Worm (Caenorhabditis elegans): ENCODE data around the gene Y39E4B.10.

Gene Y39E4B.10

DNA sequence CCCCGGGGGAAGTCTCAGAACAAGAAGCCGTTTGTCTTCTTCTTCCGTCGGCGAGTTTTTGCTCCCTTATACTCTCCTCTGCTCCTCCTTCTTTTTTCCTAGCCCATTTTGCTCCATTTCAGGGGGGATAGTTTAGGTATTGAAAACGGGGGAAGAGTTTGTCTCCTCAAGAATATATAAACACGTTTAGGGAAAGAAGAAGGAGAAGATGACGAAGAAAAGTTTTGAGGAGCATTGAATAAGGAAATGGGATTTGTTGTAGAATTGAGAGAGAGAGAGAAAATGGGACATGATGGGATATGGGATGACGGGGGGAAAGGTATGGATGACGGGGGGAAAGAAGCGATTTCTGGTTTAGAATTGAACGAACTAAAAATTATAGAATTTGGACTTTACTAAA lies 29.2 kb downstream of the Y39E4B.10 start:
- TF ChIP-seq hmbx-1 (tag; optimal IDR thresholded peaks at IDR 0.05) (no peak), F13C5.2 (tag; optimal IDR thresholded peaks at IDR 0.05) (no peak), scrt-1 (GFP tag; IDR thresholded peaks at IDR 0.05) (no peak), tra-4 (tag; optimal IDR thresholded peaks at IDR 0.05) (no peak), B0310.2 (tag; optimal IDR thresholded peaks at IDR 0.05) (no peak), sea-1 (GFP tag; conservative IDR thresholded peaks at IDR 0.05) (no peak), ets-7 (tag; optimal IDR thresholded peaks at IDR 0.05) (no peak), ceh-36 (tag; optimal IDR thresholded peaks at IDR 0.05) (no peak), hnd-1 (tag; optimal IDR thresholded peaks at IDR 0.05) (no peak), aly-1 (tag; optimal IDR thresholded peaks at IDR 0.05) (no peak)

- TF ChIP-seq tra-4 (tag; optimal IDR thresholded peaks at IDR 0.05) (no peak), sea-1 (GFP tag; conservative IDR thresholded peaks at IDR 0.05) (no peak), hmbx-1 (tag; optimal IDR thresholded peaks at IDR 0.05) (no peak), hmg-4 (GFP tag; optimal IDR thresholded peaks at IDR 0.05) (no peak), hnd-1 (tag; optimal IDR thresholded peaks at IDR 0.05) (no peak), tbx-37 (GFP tag; conservative IDR thresholded peaks at IDR 0.05) (no peak), pes-1 (GFP tag; IDR thresholded peaks at IDR 0.05) (no peak), tbx-11 (GFP tag; IDR thresholded peaks at IDR 0.05) (no peak), scrt-1 (GFP tag; IDR thresholded peaks at IDR 0.05) (no peak), aly-1 (tag; optimal IDR thresholded peaks at IDR 0.05) (no peak), F13C5.2 (tag; optimal IDR thresholded peaks at IDR 0.05) (no peak), flt-1 (GFP tag; IDR thresholded peaks at IDR 0.05) (no peak)
These were observed 33.1 kb downstream of the Y39E4B.10 start, which contains the start of gene zig-8 for ce11 chrIII:13119520-13119919. Gene zig-8 (plus strand): TSS chrIII:13119820.

DNA sequence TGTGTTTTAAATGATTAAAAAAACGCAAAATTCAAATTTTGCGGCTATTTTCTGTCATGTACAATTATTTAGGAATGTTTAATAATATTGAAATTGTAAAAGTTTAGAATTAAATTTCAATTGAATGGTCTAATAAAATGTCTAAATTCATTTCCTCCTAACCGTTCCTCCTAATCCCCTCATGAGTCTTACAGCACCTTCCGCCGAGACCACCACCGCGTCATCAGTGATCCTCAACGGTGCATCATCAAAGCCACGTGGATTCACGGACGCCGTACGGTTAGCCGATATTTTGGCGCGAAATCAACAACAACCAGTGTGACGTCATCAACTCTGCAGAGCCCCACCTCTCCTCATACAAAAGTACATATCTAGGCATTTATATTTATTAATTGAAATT lies 34.2 kb downstream of the Y39E4B.10 start:
- TF ChIP-seq pes-1 (GFP tag; IDR thresholded peaks at IDR 0.05), result no peak
- no peak for TF ChIP-seq hmbx-1 (tag; optimal IDR thresholded peaks at IDR 0.05)
- no peak for TF ChIP-seq flt-1 (GFP tag; IDR thresholded peaks at IDR 0.05)
- TF ChIP-seq ama-1 (optimal IDR thresholded peaks at IDR 0.05), result no peak
- no peak for TF ChIP-seq hmg-4 (GFP tag; optimal IDR thresholded peaks at IDR 0.05)
- no peak for TF ChIP-seq aly-1 (tag; optimal IDR thresholded peaks at IDR 0.05)
- TF ChIP-seq tbx-37 (GFP tag; conservative IDR thresholded peaks at IDR 0.05), result no peak
- no peak for TF ChIP-seq ets-7 (tag; optimal IDR thresholded peaks at IDR 0.05)

DNA sequence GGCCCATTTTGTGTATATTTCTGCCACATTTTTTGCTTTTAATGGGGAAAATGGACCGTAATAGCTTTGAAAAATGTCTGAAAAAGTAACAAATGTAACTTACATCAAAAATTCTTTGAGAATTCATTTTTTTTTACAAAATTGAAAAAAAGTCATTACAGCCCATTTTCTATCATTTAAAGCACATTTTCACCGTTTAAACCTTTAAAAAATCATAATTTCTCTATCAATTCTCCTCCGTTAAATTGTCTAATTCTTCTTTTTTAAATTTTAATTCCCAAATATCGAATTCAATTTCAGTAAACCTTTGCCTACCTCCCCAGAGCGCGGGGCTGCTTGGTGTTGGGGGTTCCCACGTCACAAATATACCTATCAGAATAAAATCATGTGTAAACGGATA lies 45.4 kb downstream of the Y39E4B.10 start, which contains the start of gene dhhc-8:
Gene dhhc-8 (plus strand): TSS at position 301 of the 400 bp plus-strand sequence.
- TF ChIP-seq pes-1 (GFP tag; IDR thresholded peaks at IDR 0.05) (no peak), flt-1 (GFP tag; IDR thresholded peaks at IDR 0.05) (no peak), hmbx-1 (tag; optimal IDR thresholded peaks at IDR 0.05) (no peak), hmg-4 (GFP tag; optimal IDR thresholded peaks at IDR 0.05) (no peak), aly-1 (tag; optimal IDR thresholded peaks at IDR 0.05) (no peak), hnd-1 (tag; optimal IDR thresholded peaks at IDR 0.05) (no peak), sea-1 (GFP tag; conservative IDR thresholded peaks at IDR 0.05) (no peak), tbx-11 (GFP tag; IDR thresholded peaks at IDR 0.05) (no peak), tbx-37 (GFP tag; conservative IDR thresholded peaks at IDR 0.05) (no peak), F13C5.2 (tag; optimal IDR thresholded peaks at IDR 0.05) (no peak), ets-7 (tag; optimal IDR thresholded peaks at IDR 0.05) (no peak), scrt-1 (GFP tag; IDR thresholded peaks at IDR 0.05) (no peak), ama-1 (optimal IDR thresholded peaks at IDR 0.05) (no peak), ceh-36 (tag; optimal IDR thresholded peaks at IDR 0.05) (no peak), B0310.2 (tag; optimal IDR thresholded peaks at IDR 0.05) (no peak), ceh-13 (GFP tag; optimal IDR thresholded peaks at IDR 0.05) (no peak), tra-4 (tag; optimal IDR thresholded peaks at IDR 0.05) (no peak)

ce11 chrIII:13105911-13106310 lies 46.7 kb downstream of the Y39E4B.10 start:
- TF ChIP-seq ets-7 (tag; optimal IDR thresholded peaks at IDR 0.05) (no peak), tbx-37 (GFP tag; conservative IDR thresholded peaks at IDR 0.05) (no peak), flt-1 (GFP tag; IDR thresholded peaks at IDR 0.05) (no peak), hmg-4 (GFP tag; optimal IDR thresholded peaks at IDR 0.05) (no peak), hmbx-1 (tag; optimal IDR thresholded peaks at IDR 0.05) (no peak), ama-1 (optimal IDR thresholded peaks at IDR 0.05) (no peak), ceh-13 (GFP tag; optimal IDR thresholded peaks at IDR 0.05) (no peak), hnd-1 (tag; optimal IDR thresholded peaks at IDR 0.05) (no peak), aly-1 (tag; optimal IDR thresholded peaks at IDR 0.05) (no peak), tra-4 (tag; optimal IDR thresholded peaks at IDR 0.05) (no peak), ceh-36 (tag; optimal IDR thresholded peaks at IDR 0.05) (no peak), B0310.2 (tag; optimal IDR thresholded peaks at IDR 0.05) (no peak)

DNA sequence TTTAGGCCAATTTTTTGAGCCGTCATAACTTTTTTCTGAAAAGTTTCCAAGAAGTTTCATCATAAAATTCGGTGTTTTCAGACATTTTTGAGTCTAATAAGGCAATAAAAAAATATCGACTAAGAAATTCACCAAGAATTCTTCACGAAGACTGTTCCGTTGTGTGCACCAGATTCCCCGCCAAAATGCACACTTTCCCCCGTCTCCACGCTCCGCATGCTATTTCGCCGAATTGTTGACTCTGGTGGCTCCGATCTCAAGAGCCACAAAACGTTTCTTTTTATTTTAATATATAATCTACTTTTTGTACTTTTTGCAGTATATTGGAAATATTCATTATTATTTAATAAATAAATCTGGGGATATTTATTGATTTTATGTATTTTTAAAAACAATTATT lies 47.2 kb downstream of the Y39E4B.10 start:
- TF ChIP-seq ceh-13 (GFP tag; optimal IDR thresholded peaks at IDR 0.05), result no peak
- TF ChIP-seq sea-1 (GFP tag; conservative IDR thresholded peaks at IDR 0.05), result no peak
- TF ChIP-seq ama-1 (optimal IDR thresholded peaks at IDR 0.05), result no peak
- no peak for TF ChIP-seq B0310.2 (tag; optimal IDR thresholded peaks at IDR 0.05)
- TF ChIP-seq flt-1 (GFP tag; IDR thresholded peaks at IDR 0.05), result no peak
- TF ChIP-seq pes-1 (GFP tag; IDR thresholded peaks at IDR 0.05), result no peak
- TF ChIP-seq tbx-37 (GFP tag; conservative IDR thresholded peaks at IDR 0.05), result no peak
- TF ChIP-seq aly-1 (tag; optimal IDR thresholded peaks at IDR 0.05), result no peak
- no peak for TF ChIP-seq hmg-4 (GFP tag; optimal IDR thresholded peaks at IDR 0.05)
- no peak for TF ChIP-seq F13C5.2 (tag; optimal IDR thresholded peaks at IDR 0.05)
- TF ChIP-seq hnd-1 (tag; optimal IDR thresholded peaks at IDR 0.05), result no peak
- TF ChIP-seq ceh-36 (tag; optimal IDR thresholded peaks at IDR 0.05), result no peak
- no peak for TF ChIP-seq hmbx-1 (tag; optimal IDR thresholded peaks at IDR 0.05)
- TF ChIP-seq tra-4 (tag; optimal IDR thresholded peaks at IDR 0.05), result no peak
- no peak for TF ChIP-seq ets-7 (tag; optimal IDR thresholded peaks at IDR 0.05)

DNA sequence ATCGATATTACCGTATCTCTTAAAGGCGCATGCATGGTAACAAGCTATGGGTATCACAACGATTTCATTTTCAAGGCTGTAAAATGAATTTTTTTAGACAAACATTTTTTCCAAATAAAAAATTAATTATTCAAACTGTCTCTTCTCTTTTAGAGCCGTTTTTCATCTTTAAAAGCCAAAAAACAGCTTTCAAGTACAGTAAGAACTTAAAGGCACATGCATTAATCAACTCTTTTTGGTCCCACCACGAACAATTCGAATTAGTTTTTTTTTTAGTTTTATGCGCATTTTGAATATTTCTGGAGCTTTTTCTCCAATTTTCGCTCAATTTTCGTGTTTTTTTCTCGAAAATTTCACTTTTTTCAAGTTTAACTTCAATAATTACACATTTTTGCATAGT lies 48.2 kb downstream of the Y39E4B.10 start:
- no peak for TF ChIP-seq ceh-36 (tag; optimal IDR thresholded peaks at IDR 0.05)
- TF ChIP-seq sea-1 (GFP tag; conservative IDR thresholded peaks at IDR 0.05), result no peak
- TF ChIP-seq hmg-4 (GFP tag; optimal IDR thresholded peaks at IDR 0.05), result no peak
- TF ChIP-seq aly-1 (tag; optimal IDR thresholded peaks at IDR 0.05), result no peak
- no peak for TF ChIP-seq ama-1 (optimal IDR thresholded peaks at IDR 0.05)
- TF ChIP-seq B0310.2 (tag; optimal IDR thresholded peaks at IDR 0.05), result no peak
- no peak for TF ChIP-seq hmbx-1 (tag; optimal IDR thresholded peaks at IDR 0.05)

ce11 chrIII:13103980-13104379 lies 48.7 kb downstream of the Y39E4B.10 start:
- TF ChIP-seq aly-1 (tag; optimal IDR thresholded peaks at IDR 0.05) (no peak), hnd-1 (tag; optimal IDR thresholded peaks at IDR 0.05) (no peak), sea-1 (GFP tag; conservative IDR thresholded peaks at IDR 0.05) (no peak), tbx-37 (GFP tag; conservative IDR thresholded peaks at IDR 0.05) (no peak), flt-1 (GFP tag; IDR thresholded peaks at IDR 0.05) (no peak)
